Worm (Caenorhabditis elegans): Measurements from ENCODE around the gene R03G8.3.

- TF ChIP-seq ama-1 (optimal IDR thresholded peaks at IDR 0.05): no peak
- TF ChIP-seq zag-1 (tag; optimal IDR thresholded peaks at IDR 0.05): no peak
- TF ChIP-seq nhr-11 (tag; optimal IDR thresholded peaks at IDR 0.05): no peak
- TF ChIP-seq nhr-237 (tag; optimal IDR thresholded peaks at IDR 0.05): no peak
- TF ChIP-seq ztf-4 (tag; optimal IDR thresholded peaks at IDR 0.05): no peak
- no peak for TF ChIP-seq nhr-12 (tag; optimal IDR thresholded peaks at IDR 0.05)
- TF ChIP-seq lsy-2 (tag; optimal IDR thresholded peaks at IDR 0.05): no peak
These were observed 31.4 kb downstream of the R03G8.3 start, which contains the start of gene snx-17 for ce11 chrX:13122191-13122590.
